Fruit fly (Drosophila melanogaster) whole organism, embryonic: ENCODE results near the gene dsd.

Source experiments
- Adf1 ChIP-seq: fragments of 200-800 bp; sonication (Bioruptor generic); IDR thresholded peaks from 2 replicates; pipeline ENCODE4 v1.3.6; 2022; ENCODE audit warnings: missing biosample characterization, missing genetic modification characterization
- B-H2 ChIP-seq: fragments of 200-800 bp; sonication (Bioruptor generic); optimal IDR thresholded peaks from 2 replicates; lab custom pipeline; 2018; ENCODE audit warnings: missing biosample characterization, mild to moderate bottlenecking, missing genetic modification characterization
- CG10654 ChIP-seq: fragments of 200-800 bp; sonication (Bioruptor generic); optimal IDR thresholded peaks from 2 replicates; lab custom pipeline; 2016; ENCODE audit warnings: missing biosample characterization, missing genetic modification characterization
- CG1233 ChIP-seq: fragments of 200-800 bp; sonication (Bioruptor generic); optimal IDR thresholded peaks from 4 replicates; lab custom pipeline; 2018; ENCODE audit warnings: missing biosample characterization, mild to moderate bottlenecking, missing genetic modification characterization
- CG14050 ChIP-seq: fragments of 200-800 bp; sonication (Bioruptor generic); IDR thresholded peaks from 3 replicates; pipeline ENCODE4 v1.3.6; 2022; ENCODE audit warnings: missing biosample characterization, missing genetic modification characterization
- CG15601 ChIP-seq: fragments of 200-800 bp; sonication (Bioruptor generic); optimal IDR thresholded peaks from 3 replicates; lab custom pipeline; 2019; ENCODE audit warnings: missing biosample characterization, mild to moderate bottlenecking, missing genetic modification characterization, moderate library complexity
- CG16863 ChIP-seq: fragments of 200-800 bp; sonication (Bioruptor generic); optimal IDR thresholded peaks from 3 replicates; lab custom pipeline; 2016; ENCODE audit warnings: missing biosample characterization, missing genetic modification characterization
- CG17829 ChIP-seq: fragments of 200-800 bp; optimal IDR thresholded peaks from 2 replicates; lab custom pipeline; 2019; ENCODE audit warnings: missing biosample characterization, mild to moderate bottlenecking, missing genetic modification characterization, moderate library complexity
- CG18764 ChIP-seq: fragments of 200-800 bp; sonication (Bioruptor generic); optimal IDR thresholded peaks from 3 replicates; lab custom pipeline; 2016; ENCODE audit warnings: missing biosample characterization, missing genetic modification characterization
- CG3065 ChIP-seq: fragments of 200-800 bp; sonication (Bioruptor generic); optimal IDR thresholded peaks from 2 replicates; lab custom pipeline; 2016; ENCODE audit warnings: missing biosample characterization, missing genetic modification characterization
- CG31441 ChIP-seq: fragments of 200-800 bp; sonication (Bioruptor generic); IDR thresholded peaks from 2 replicates; pipeline ENCODE4 v1.3.6; 2022; ENCODE audit warnings: missing biosample characterization, missing genetic modification characterization
- CG3995 ChIP-seq: fragments of 200-800 bp; sonication (Bioruptor generic); optimal IDR thresholded peaks from 3 replicates; lab custom pipeline; 2016; ENCODE audit warnings: missing biosample characterization, missing genetic modification characterization
- CG4282 ChIP-seq: fragments of 200-800 bp; sonication (Bioruptor generic); optimal IDR thresholded peaks from 2 replicates; lab custom pipeline; 2016; ENCODE audit warnings: missing biosample characterization, missing genetic modification characterization
- CG4360 ChIP-seq: fragments of 200-800 bp; sonication (Bioruptor generic); IDR thresholded peaks from 2 replicates; pipeline ENCODE4 v1.3.6; 2022; ENCODE audit warnings: missing biosample characterization, missing genetic modification characterization
- CG6272 ChIP-seq: fragments of 200-800 bp; sonication (Bioruptor generic); IDR thresholded peaks from 2 replicates; pipeline ENCODE4 v1.3.6; 2022; ENCODE audit warnings: missing biosample characterization, missing genetic modification characterization
- CG7357 ChIP-seq: fragments of 200-800 bp; sonication (Bioruptor generic); IDR thresholded peaks from 3 replicates; pipeline ENCODE4 v1.3.6; 2022; ENCODE audit warnings: missing biosample characterization, missing genetic modification characterization
- CG8478 ChIP-seq: fragments of >200 bp; optimal IDR thresholded peaks from 2 replicates; lab custom pipeline; 2018
- CHES-1-like ChIP-seq: fragments of 200-800 bp; sonication (Bioruptor generic); optimal IDR thresholded peaks from 2 replicates; lab custom pipeline; 2016; ENCODE audit warnings: missing biosample characterization, missing genetic modification characterization
- Dbx ChIP-seq: fragments of 200-800 bp; sonication (Bioruptor generic); IDR thresholded peaks from 3 replicates; pipeline ENCODE4 v1.3.6; 2022; ENCODE audit warnings: missing biosample characterization, missing genetic modification characterization
- Doc2 ChIP-seq: fragments of 200-800 bp; sonication (Bioruptor generic); IDR thresholded peaks from 2 replicates; pipeline ENCODE4 v1.3.6; 2022; ENCODE audit warnings: missing biosample characterization, missing genetic modification characterization
- Dref ChIP-seq: fragments of 200-800 bp; sonication (Bioruptor generic); IDR thresholded peaks from 2 replicates; pipeline ENCODE4 v1.3.6; 2022; ENCODE audit warnings: missing biosample characterization, missing genetic modification characterization
- Eip74EF ChIP-seq, 2 experiments: fragments of 200-800 bp in 1 of 2; fragments of >200 bp in 1 of 2; sonication (Bioruptor generic) in 1 of 2; optimal IDR thresholded peaks; 2 replicates each; lab custom pipeline; 2017 to 2019; ENCODE audit warnings: missing biosample characterization in 2 of 2, missing genetic modification characterization in 2 of 2, mild to moderate bottlenecking in 1 of 2, moderate library complexity in 1 of 2
- Hand ChIP-seq: fragments of 200-800 bp; sonication (Bioruptor generic); optimal IDR thresholded peaks from 2 replicates; lab custom pipeline; 2017; ENCODE audit warnings: mild to moderate bottlenecking, missing biosample characterization, missing genetic modification reagents, missing genetic modification characterization
- Hr78 ChIP-seq, 2 experiments: fragments of 200-800 bp in 1 of 2; fragments of >200 bp in 1 of 2; sonication (Bioruptor generic) in 1 of 2; optimal IDR thresholded peaks; 2 replicates each; lab custom pipeline; 2017 to 2019; ENCODE audit warnings: missing biosample characterization in 2 of 2, missing genetic modification characterization in 2 of 2, mild to moderate bottlenecking in 1 of 2, moderate library complexity in 1 of 2
- Mad ChIP-seq: fragments of 200-800 bp; sonication (Bioruptor generic); optimal IDR thresholded peaks from 2 replicates; lab custom pipeline; 2016; ENCODE audit warnings: missing biosample characterization, missing genetic modification characterization
- NC2β ChIP-seq: fragments of 200-800 bp; sonication (Bioruptor generic); optimal IDR thresholded peaks from 2 replicates; lab custom pipeline; 2016; ENCODE audit warnings: missing biosample characterization, missing genetic modification characterization
- Ravus ChIP-seq: fragments of 200-800 bp; sonication (Bioruptor generic); IDR thresholded peaks from 2 replicates; pipeline ENCODE4 v1.3.6; 2022; ENCODE audit warnings: missing biosample characterization, missing genetic modification characterization
- Sin3A ChIP-seq: fragments of >200 bp; optimal IDR thresholded peaks from 2 replicates; lab custom pipeline; 2018
- al ChIP-seq: fragments of 200-800 bp; sonication (Bioruptor generic); IDR thresholded peaks from 2 replicates; pipeline ENCODE4 v1.3.6; 2022; ENCODE audit warnings: missing biosample characterization, missing genetic modification characterization
- ara ChIP-seq: fragments of 200-800 bp; sonication (Bioruptor generic); IDR thresholded peaks from 2 replicates; pipeline ENCODE4 v1.3.6; 2022; ENCODE audit warnings: missing biosample characterization, missing genetic modification characterization
- ase ChIP-seq: fragments of 200-800 bp; sonication (Bioruptor generic); IDR thresholded peaks from 3 replicates; pipeline ENCODE4 v1.3.6; 2022; ENCODE audit warnings: missing biosample characterization, missing genetic modification characterization
- chinmo ChIP-seq: fragments of 200-800 bp; sonication (Bioruptor generic); IDR thresholded peaks from 4 replicates; pipeline ENCODE4 v1.3.6; 2022; ENCODE audit warnings: missing biosample characterization, missing genetic modification characterization; ENCODE audit not compliant: partially characterized antibody
- ci ChIP-seq: fragments of 200-800 bp; sonication (Bioruptor generic); IDR thresholded peaks from 3 replicates; pipeline ENCODE4 v1.3.6; 2022; ENCODE audit warnings: missing biosample characterization, missing genetic modification characterization
- crp ChIP-seq, 2 experiments: fragments of 200-800 bp; sonication (Bioruptor generic); optimal IDR thresholded peaks; 2 replicates in 1 of 2; 3 replicates in 1 of 2; lab custom pipeline; 2017; ENCODE audit warnings: missing biosample characterization in 2 of 2, missing genetic modification characterization in 2 of 2, mild to moderate bottlenecking in 1 of 2, moderate library complexity in 1 of 2
- eve ChIP-seq, 2 experiments: fragments of >200 bp; optimal IDR thresholded peaks; 2 replicates each; lab custom pipeline; 2017; ENCODE audit warnings: missing biosample characterization in 2 of 2, missing genetic modification characterization in 2 of 2
- eyg ChIP-seq: fragments of 200-800 bp; sonication (Bioruptor generic); optimal IDR thresholded peaks from 3 replicates; lab custom pipeline; 2016; ENCODE audit warnings: missing biosample characterization, missing genetic modification characterization
- fd64A ChIP-seq: fragments of 200-800 bp; sonication (Bioruptor generic); optimal IDR thresholded peaks from 3 replicates; lab custom pipeline; 2018; ENCODE audit warnings: missing biosample characterization, mild to moderate bottlenecking, missing genetic modification characterization
- fu2 ChIP-seq: fragments of 200-800 bp; sonication (Bioruptor generic); optimal IDR thresholded peaks from 2 replicates; lab custom pipeline; 2016; ENCODE audit warnings: missing biosample characterization, missing genetic modification characterization
- grau ChIP-seq: fragments of 200-800 bp; optimal IDR thresholded peaks from 3 replicates; lab custom pipeline; 2019; ENCODE audit warnings: missing biosample characterization, mild to moderate bottlenecking, missing genetic modification characterization, moderate library complexity
- insv ChIP-seq, 2 experiments: fragments of 200-800 bp; sonication (Bioruptor generic); optimal IDR thresholded peaks; 3 replicates each; lab custom pipeline; 2016 to 2018; ENCODE audit warnings: missing biosample characterization in 2 of 2, missing genetic modification characterization in 2 of 2
- kni ChIP-seq: fragments of 200-800 bp; sonication (Bioruptor generic); optimal IDR thresholded peaks from 3 replicates; lab custom pipeline; 2017; ENCODE audit warnings: mild to moderate bottlenecking, missing biosample characterization, missing genetic modification reagents, missing genetic modification characterization
- pan ChIP-seq, 4 experiments: fragments of >200 bp in 3 of 4; fragments of 200-800 bp in 1 of 4; sonication (Bioruptor generic) in 1 of 4; optimal IDR thresholded peaks in 3 of 4; IDR thresholded peaks in 1 of 4; 2 replicates each; pipeline versions ENCODE4 v1.3.6 to Lab custom; 2017 to 2022; ENCODE audit warnings: missing biosample characterization in 2 of 4, missing genetic modification characterization in 2 of 4, mixed read lengths in 1 of 4
- pb ChIP-seq: fragments of 200-800 bp; sonication (Bioruptor generic); optimal IDR thresholded peaks from 3 replicates; lab custom pipeline; 2016; ENCODE audit warnings: missing biosample characterization, missing genetic modification characterization
- pita ChIP-seq: fragments of 200-800 bp; sonication (Bioruptor generic); optimal IDR thresholded peaks from 2 replicates; lab custom pipeline; 2017; ENCODE audit warnings: missing biosample characterization, mild to moderate bottlenecking, missing genetic modification characterization
- pzg ChIP-seq: fragments of 200-800 bp; sonication (Bioruptor generic); optimal IDR thresholded peaks from 3 replicates; lab custom pipeline; 2018; ENCODE audit warnings: missing biosample characterization, mild to moderate bottlenecking, missing genetic modification characterization, moderate library complexity
- rib ChIP-seq: fragments of 200-800 bp; sonication (Bioruptor generic); IDR thresholded peaks from 2 replicates; pipeline ENCODE4 v1.3.6; 2022; ENCODE audit warnings: missing biosample characterization, missing genetic modification characterization
- scrt ChIP-seq: fragments of 200-800 bp; sonication (Bioruptor generic); optimal IDR thresholded peaks from 2 replicates; lab custom pipeline; 2018; ENCODE audit warnings: missing biosample characterization, mild to moderate bottlenecking, missing genetic modification characterization, moderate library complexity
- tgo ChIP-seq: fragments of 200-800 bp; sonication (Bioruptor generic); IDR thresholded peaks from 3 replicates; pipeline ENCODE4 v1.3.6; 2022; ENCODE audit warnings: missing biosample characterization, missing genetic modification characterization
- tx ChIP-seq: fragments of 200-800 bp; sonication (Bioruptor generic); optimal IDR thresholded peaks from 2 replicates; lab custom pipeline; 2016; ENCODE audit warnings: missing biosample characterization, missing genetic modification characterization
- zen ChIP-seq: fragments of 200-800 bp; sonication (Bioruptor generic); optimal IDR thresholded peaks from 3 replicates; lab custom pipeline; 2018; ENCODE audit warnings: missing biosample characterization, mild to moderate bottlenecking, missing genetic modification characterization, moderate library complexity

dsd gene

DNA sequence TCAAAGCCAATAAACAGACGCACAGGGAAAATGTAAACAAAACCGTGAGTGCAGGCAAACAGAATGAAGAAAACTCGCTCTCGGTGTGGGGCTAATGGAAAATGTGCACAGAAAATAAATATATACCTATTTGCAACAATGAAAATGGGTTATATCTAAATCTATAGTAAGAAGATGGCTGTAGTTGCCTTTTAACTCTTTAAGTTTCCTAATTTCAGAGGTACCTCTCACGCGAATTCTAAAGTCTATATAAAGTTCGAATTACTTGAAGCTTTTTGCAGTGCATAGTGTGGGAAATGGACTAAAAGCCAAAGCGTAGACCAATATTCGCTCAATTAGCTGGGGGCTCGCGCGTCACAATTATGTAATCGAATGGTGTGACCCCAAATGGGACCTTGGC is 52.2 kb downstream of the dsd start (continued):
- TF ChIP-seq CG4282 (GFP tag; lab: Kevin White, UChicago) (no peak), CG14050 (GFP tag; lab: Robert Waterston, UW) (peak; percentile 68; the same call in 2 of the 3 replicates), scrt (GFP tag; lab: Kevin White, UChicago) (no peak), CG3995 (GFP tag; lab: Kevin White, UChicago) (no peak), ase (GFP tag; lab: Robert Waterston, UW) (peak; percentile 73), pita (no peak), Adf1 (GFP tag; lab: Robert Waterston, UW) (peak; percentile 37), pzg (no peak), Hand (GFP tag; lab: Kevin White, UChicago) (peak; percentile 51), CG7357 (GFP tag; lab: Robert Waterston, UW) (peak; percentile 68; the same call in 2 of the 3 replicates), pb (peak; percentile 27), kni (GFP tag; lab: Kevin White, UChicago) (no peak), CG1233 (GFP tag; lab: Kevin White, UChicago) (peak; percentile 69), pan (optimal IDR thresholded peaks at IDR 0.05; lab: Kevin White, UChicago) (no peak), pan (GFP tag; optimal IDR thresholded peaks at IDR 0.05 in 1 of 2, IDR thresholded peaks at IDR 0.05 in 1 of 2) (peak in 1 of 2 experiments; percentile 83), Hr78 (GFP tag; optimal IDR thresholded peaks at IDR 0.05; lab: Kevin White, UChicago) (peak in 1 of 2 experiments; percentile 58), eyg (GFP tag; lab: Kevin White, UChicago) (peak; percentile 51), CG6272 (GFP tag; lab: Robert Waterston, UW) (peak; percentile 77), zen (tag; lab: Kevin White, UChicago) (peak; percentile 66), Mad (GFP tag; lab: Kevin White, UChicago) (peak; percentile 43), CG4360 (GFP tag; lab: Robert Waterston, UW) (peak; percentile 34; the same call in 1 of the 2 replicates), B-H2 (GFP tag; lab: Kevin White, UChicago) (no peak), NC2β (peak; percentile 67), chinmo (0 out of 4 replicates have a peak, but pooled peaks have one; percentile 59), CHES-1-like (GFP tag; lab: Kevin White, UChicago) (peak; percentile 67), CG17829 (tag; lab: Kevin White, UChicago) (peak; percentile 80), CG10654 (GFP tag; lab: Kevin White, UChicago) (peak; percentile 69), Doc2 (GFP tag; lab: Robert Waterston, UW) (no peak), eve (GFP tag; optimal IDR thresholded peaks at IDR 0.05; lab: Kevin White, UChicago) (peak in 1 of 2 experiments; percentile 90), CG8478 (no peak), CG16863 (GFP tag; lab: Kevin White, UChicago) (peak; percentile 76), Ravus (GFP tag; lab: Robert Waterston, UW) (peak; percentile 11; the same call in 1 of the 2 replicates), Sin3A (lab: Kevin White, UChicago) (no peak), CG31441 (GFP tag; lab: Robert Waterston, UW) (peak; percentile 90), fu2 (GFP tag; lab: Kevin White, UChicago) (peak; percentile 46), CG3065 (GFP tag; lab: Kevin White, UChicago) (no peak), CG18764 (GFP tag; lab: Kevin White, UChicago) (peak; percentile 72), insv (GFP tag; optimal IDR thresholded peaks at IDR 0.05; lab: Kevin White, UChicago) (no peak), Dref (GFP tag; lab: Robert Waterston, UW) (no peak), ci (GFP tag; lab: Robert Waterston, UW) (peak; percentile 91), Eip74EF (GFP tag; optimal IDR thresholded peaks at IDR 0.05; lab: Kevin White, UChicago) (peak in 1 of 2 experiments; percentile 76), CG15601 (peak; percentile 74), grau (tag; lab: Kevin White, UChicago) (peak; percentile 82), Dbx (GFP tag; lab: Robert Waterston, UW) (peak; percentile 60; the same call in 2 of the 3 replicates), crp (GFP tag; optimal IDR thresholded peaks at IDR 0.05; lab: Kevin White, UChicago) (peak in 1 of 2 experiments; percentile 17), al (peak; percentile 44; the same call in 1 of the 2 replicates), tx (GFP tag; lab: Kevin White, UChicago) (peak; percentile 64), rib (GFP tag; lab: Robert Waterston, UW) (peak; percentile 51; the same call in 1 of the 2 replicates), ara (GFP tag; lab: Robert Waterston, UW) (peak; percentile 84), fd64A (GFP tag; lab: Kevin White, UChicago) (peak; percentile 75), tgo (peak; percentile 78)
